Worm (Caenorhabditis elegans) whole organism, dauer: ENCODE data around the gene srg-26.

Source experiments
- unc-62 ChIP-seq: sonication (generic microtip); optimal IDR thresholded peaks from 2 replicates; lab custom pipeline; 2017; ENCODE audit warnings: missing biosample characterization, missing genetic modification reagents, missing genetic modification characterization

srg-26 gene

DNA sequence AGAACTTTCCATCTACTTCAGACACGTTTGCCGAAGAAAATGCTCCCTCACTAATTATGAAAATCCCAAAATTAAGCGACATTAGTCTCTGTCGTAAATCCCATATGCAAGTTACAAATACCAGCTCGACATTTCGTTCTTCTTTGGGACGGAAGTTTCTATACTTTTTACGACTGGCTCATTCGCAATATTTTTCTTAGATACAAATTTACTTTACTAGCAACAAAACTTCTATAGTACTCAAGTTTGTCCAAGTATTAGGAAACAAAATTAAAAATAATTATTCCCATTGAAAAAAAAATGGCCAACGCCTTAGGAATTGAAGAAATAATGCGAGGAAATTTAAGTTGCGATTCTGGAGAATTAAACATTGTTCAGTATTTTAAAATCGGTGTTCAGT is at the start of gene srg-26:
Gene srg-26 (plus strand): TSS at position 301 of the 400 bp plus-strand sequence.
- no peak for TF ChIP-seq unc-62 (GFP tag; lab: Kevin White, UChicago)

DNA sequence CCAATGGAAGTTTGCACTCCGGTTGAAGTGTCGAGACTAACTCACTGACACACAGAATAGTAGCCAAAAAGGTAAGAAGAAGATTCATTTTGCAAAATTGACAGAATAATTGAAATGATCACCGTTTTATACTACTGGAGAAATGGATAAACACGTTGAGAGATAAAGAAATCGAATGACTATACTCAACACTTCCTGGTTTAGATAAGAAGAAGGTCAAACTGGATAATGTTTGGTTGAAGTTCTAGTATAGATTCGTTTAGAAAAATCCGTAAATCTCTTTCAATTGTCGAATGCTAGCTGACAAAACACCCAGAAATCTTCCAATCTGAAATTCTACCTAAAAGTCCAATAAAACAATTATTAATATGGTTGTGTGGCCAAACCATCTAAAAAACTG is 43.8 kb upstream of the srg-26 start, which contains the start of gene Y49G5A.1:
Gene Y49G5A.1 (minus strand): TSS at position 101 of the 400 bp plus-strand sequence.
- TF ChIP-seq unc-62 (GFP tag; lab: Kevin White, UChicago): no peak

DNA sequence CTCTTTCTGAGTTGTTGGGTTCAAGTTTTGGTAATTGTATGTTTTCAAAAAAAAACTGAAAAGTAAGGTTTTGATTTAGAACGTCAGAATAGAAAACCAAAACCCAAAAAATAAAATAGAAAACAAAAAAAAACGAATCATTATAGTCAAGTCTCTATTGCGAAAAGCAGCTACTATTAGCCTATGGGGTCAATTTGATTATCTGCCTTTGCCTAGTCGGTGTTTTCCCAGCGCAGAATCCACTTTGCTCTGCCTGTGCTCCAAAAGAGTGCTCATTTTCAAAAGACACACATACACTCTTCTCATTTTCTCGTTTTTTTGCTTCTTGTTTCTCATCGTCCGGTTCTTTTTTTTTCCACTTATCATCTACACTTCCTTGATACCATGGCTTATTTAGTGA is 42.4 kb upstream of the srg-26 start:
- TF ChIP-seq unc-62 (GFP tag; lab: Kevin White, UChicago): no peak

DNA sequence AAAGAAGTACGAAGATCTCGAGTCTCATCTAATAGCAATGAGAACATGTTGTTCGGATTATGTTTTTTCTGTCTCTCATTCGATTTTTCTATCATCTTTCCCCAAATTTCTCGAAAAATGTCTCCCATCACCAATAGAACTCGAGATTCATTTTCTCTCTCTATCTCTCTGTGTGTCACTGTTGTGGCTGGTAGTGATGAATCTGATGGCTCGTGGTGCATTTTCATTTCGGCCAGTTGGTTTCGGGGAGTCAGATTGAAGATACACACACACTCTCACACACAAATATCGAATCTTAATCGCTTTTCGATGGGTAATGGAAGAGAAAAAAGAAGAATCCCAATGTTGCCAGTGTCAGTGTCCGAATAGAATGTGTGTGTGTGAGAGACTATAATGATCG is 35.1 kb upstream of the srg-26 start:
- TF ChIP-seq unc-62 (GFP tag; lab: Kevin White, UChicago): no peak

DNA sequence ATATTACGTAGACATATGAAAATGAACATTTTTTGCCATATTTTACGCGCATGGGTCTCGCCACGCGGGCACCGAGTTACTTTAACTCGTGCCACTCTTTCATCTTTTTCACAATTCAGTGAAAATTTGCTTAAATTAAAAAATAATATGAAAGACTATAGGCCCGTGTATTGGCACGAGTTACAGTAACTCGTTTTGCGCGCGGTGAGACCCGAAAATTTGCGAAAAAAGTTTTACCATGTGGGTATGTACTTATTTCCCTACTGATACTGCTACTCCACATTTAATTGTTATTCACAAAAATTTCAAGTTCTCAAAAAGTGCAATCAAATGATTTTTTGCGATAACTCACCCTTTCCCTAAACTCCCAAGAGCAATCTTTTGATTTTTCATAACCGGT is 33.3 kb upstream of the srg-26 start:
- TF ChIP-seq unc-62 (GFP tag; lab: Kevin White, UChicago): no peak

DNA sequence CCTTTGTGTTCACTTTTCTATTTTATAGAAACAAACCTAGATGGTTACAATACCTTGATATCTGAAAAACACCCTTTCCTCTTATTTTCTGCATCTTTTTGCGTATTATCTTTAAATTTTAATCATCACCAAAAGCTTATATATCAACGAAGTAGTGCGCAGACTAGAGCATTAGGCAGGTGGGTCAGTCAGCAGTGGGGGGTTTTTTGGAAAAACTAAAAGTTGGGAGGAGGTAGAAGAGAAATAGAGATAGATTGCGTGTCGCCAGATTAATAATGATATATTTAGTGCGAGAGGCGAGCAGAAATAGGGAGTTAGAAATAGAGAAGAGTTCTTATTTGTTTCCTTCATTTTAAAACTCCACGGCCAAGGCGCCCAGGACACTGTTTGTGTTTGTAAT is 29.8 kb upstream of the srg-26 start:
- TF ChIP-seq unc-62 (GFP tag; lab: Kevin White, UChicago): no peak

DNA sequence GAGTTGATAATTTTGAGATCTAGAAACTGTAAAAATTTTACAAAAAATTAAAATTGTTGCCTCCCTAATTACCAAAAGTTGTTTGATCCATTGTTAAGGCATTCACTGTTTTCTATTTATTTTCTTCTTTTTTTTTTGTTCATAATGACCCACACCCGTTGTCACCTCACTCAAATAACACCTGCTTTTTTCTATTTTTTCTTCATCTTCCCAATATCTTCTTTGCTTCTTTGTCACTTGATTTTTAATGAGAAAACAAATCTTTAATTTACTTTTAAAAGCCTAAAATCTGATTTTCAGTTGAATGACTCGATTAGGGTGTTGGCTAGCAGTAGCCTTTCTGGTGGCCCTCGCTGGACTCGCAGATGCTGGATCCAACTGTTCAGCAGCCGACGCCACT is 27.7 kb upstream of the srg-26 start, which contains the start of gene ncx-2:
Gene ncx-2 (plus strand): TSS at position 301 of the 400 bp plus-strand sequence.
- no peak for TF ChIP-seq unc-62 (GFP tag; lab: Kevin White, UChicago)

DNA sequence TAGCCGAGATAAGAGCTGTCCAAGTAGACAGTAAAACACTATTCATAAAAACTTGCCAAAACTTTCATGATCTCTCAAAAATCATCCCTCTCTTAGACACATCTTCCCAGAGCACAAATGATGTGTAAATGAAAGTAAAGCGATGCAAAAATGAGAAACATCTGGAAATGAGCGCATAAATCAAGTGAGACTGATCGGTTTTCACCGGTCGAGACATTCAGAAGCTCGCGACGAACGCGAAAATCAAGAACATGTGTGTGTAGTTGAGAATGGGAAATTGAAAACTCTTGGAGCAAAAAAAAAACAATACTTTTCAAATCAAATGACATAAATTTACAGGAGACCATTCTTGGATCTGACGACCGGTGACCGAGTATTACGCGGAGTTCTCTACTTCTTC is 26.7 kb upstream of the srg-26 start:
- TF ChIP-seq unc-62 (GFP tag; lab: Kevin White, UChicago): no peak

DNA sequence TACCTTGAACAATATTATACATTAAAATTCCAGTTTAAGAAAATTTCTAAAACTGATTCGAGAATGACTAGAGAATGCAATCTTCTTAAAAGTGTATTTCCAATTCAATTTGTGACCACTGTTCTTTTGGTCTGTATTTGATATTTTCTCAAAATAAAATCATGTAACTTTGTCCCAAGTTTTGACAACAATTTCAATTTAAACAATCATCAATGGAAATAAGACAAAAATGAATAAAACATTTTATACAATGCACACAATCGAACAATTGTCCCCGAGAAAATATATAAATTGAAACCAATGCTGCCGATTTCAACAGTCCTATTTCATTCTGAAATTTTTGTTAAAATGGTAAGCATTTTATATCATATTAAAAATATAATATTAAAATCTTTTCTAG is 19.4 kb upstream of the srg-26 start, which contains the start of gene C10G8.4:
Gene C10G8.4 (plus strand): TSS at position 301 of the 400 bp plus-strand sequence.
- TF ChIP-seq unc-62 (GFP tag; lab: Kevin White, UChicago): no peak

DNA sequence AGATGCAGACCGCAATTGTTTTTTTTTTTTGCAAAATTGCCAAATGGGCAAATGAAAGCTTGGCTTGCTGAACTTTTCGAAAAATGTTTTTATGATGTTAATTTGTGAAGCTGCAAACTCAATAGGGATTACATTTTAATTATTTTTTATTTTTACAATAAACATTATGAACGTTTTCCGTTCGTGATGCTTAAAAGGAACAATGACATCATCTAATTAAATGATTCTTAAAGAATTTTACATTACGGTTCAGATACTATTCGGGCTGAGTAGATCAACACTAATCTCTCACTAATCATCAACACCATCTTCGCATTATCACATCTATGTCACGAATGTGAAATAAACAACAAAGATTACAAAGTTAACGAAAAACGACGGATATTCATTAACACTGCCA is 18.6 kb upstream of the srg-26 start, which contains the start of gene C10G8.3:
Gene C10G8.3 (plus strand): TSS at position 301 of the 400 bp plus-strand sequence.
- TF ChIP-seq unc-62 (GFP tag; lab: Kevin White, UChicago): no peak

DNA sequence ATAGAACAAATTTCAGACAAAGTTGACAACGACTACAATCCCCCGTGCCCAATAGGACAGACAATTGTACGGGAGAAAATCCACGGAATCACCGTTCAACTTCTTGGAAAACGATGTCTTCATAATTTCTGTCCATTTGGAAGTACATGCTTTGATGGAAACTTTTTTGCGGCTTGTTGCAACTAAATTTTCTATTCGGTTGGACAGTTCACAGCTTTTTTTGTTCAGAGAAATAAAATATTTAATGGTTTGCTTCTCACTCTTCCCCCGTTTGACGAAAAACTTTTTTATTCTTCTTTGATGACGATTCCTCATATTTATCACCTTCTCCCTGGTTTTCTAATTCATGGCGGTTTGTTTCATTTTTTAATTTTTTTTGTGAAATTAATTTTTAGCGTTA is 17.0 kb upstream of the srg-26 start, which contains the start of gene C10G8.2:
Gene C10G8.2 (plus strand): TSS at position 301 of the 400 bp plus-strand sequence.
- TF ChIP-seq unc-62 (GFP tag; lab: Kevin White, UChicago): no peak

DNA sequence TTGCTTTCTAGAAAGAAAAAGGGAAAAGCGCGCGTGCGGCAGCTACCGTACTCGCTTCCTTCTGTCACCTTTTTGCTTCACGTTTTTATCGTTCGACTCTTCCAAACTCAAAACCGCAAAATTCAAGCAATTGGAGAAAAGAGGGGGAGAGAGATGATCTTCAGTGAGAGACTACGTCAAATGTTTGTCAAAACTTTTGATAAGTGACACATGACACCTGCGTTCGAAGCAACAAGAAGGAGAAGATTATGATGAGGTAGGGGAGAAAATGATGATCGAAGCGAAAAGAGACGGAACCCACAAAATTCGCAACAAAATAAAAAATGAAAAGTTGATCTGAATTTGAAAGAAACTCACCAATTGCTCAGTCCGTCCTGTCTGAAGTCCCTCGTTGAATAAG is 12.7 kb upstream of the srg-26 start:
- TF ChIP-seq unc-62 (GFP tag; lab: Kevin White, UChicago): no peak

DNA sequence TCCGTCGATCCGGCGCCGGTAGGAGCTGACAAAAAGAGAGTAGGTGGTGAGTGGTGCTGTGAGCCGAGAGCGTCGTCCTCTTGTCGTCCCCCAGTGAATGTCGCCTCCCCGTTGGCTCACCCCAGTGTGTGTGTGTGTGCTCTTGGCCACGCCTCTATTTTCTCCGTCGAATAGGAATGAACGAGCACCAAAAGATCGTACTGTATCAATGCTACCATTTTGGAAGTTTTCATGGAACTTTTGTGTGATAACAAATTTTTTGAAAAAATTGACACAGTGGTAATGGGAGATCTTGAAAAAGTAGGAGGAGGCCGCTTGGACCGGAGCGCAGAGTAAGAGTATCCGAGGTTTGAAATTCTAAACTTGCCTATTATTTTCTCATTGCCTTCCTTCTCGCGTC is 11.6 kb upstream of the srg-26 start, which contains the start of gene ceh-34:
Gene ceh-34 (minus strand): TSS at position 101 of the 400 bp plus-strand sequence.
- no peak for TF ChIP-seq unc-62 (GFP tag; lab: Kevin White, UChicago)

DNA sequence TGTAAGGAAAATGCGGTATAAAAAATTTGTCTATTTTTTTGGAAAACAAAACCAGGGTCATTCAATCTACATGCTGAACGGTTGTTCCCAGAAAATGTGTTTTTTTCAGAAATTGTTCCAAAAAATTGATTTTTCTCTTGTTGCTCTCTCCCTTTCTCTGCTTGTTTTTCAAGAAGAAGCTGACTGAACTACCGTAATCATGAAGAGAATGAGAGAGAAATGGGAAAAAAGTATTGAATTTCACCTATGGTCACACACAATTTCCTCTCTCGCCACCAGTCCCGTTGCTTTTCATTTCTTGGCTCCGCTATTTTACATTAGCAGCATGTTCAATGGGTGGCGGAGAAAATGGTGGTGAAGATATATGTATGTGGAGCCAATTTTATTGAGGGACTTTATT is 8.3 kb upstream of the srg-26 start:
- TF ChIP-seq unc-62 (GFP tag; lab: Kevin White, UChicago): no peak

DNA sequence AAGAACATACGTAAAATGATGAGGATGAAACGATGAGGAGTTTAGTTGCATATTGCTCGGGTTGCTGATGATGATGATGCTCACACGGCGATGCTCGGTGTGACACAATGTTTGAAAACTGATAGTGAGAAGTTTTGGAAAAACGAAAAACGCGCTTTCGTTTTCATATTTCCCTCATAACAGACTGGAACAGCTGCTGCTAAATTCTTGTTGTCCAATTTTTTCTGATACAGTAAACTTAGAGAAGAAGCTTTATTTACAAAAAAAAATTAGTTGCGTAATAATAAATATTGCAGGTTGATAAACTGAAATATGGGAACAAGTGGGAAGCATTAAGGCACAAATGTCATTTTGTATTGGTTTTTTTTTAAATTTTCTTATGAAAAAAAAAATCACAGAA is 6.5 kb upstream of the srg-26 start, which contains the start of gene ceh-33:
Gene ceh-33 (minus strand): TSS at position 101 of the 400 bp plus-strand sequence.
- TF ChIP-seq unc-62 (GFP tag; lab: Kevin White, UChicago): no peak

DNA sequence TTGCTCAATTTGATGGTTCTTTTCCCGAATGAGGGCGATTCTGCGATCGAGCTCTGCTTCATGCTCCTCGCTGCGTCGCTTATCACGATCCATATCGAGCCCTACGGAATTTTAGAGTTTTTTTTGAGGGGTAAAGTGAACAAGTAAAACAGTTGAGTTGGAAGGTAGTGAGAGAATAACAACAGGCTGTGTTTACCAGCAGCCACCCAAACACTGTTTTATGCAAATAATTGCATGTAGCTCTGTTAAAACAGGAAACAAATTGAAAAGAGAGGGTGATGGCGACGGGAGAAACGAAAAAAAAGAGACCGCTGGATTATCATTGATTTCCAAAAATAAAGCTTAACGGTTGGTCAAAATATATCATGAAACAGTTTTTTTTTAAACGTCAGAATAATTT is 2.8 kb upstream of the srg-26 start, which contains the start of gene C10G8.8:
Gene C10G8.8 (minus strand): TSS at position 101 of the 400 bp plus-strand sequence.
- TF ChIP-seq unc-62 (GFP tag; lab: Kevin White, UChicago): no peak

DNA sequence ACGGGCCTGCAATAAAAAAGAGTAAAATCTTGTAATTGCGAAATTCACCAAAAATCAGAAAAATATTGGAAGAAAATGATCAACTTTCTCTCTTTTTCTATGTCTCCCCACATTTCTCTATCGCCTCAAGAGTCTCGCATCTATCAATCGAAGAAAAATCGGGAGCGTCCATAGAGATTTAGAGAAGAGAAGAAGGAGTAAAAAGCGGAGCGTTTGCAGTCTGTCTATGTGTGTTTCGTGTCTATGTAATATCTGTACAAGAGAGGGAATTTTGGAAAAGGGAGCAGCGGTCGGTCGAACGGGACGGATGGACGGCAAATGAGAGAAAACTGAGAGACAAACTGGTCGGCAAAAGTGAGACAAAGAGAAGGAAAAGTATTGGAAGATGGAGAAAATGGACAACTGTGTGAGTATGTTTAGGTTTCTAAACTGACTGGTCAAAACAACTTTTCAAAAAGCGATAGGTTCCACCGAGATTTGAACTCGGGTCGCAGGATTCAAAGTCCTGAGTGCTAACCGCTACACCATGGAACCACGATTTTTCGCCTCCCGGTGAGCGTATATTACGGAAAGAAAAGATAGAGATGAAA is 1.3 kb upstream of the srg-26 start:
- no peak for TF ChIP-seq unc-62 (GFP tag; lab: Kevin White, UChicago)
